Fruit fly (Drosophila melanogaster): Measurements from ENCODE around the gene LIMK1.
A peak's percentile ranks its signal among the peaks of the same experiment; 100 is the strongest.

Gene LIMK1

dm6 chrX:12595610-12596336 is 3.8 kb upstream of the LIMK1 start, which contains the start of the genes CG1824 and Sec16 (continued):
- no peak for TF ChIP-seq dac (GFP tag; optimal IDR thresholded peaks at IDR 0.05)
- TF ChIP-seq CG32006 (GFP tag; optimal IDR thresholded peaks at IDR 0.05): peak; percentile 47
- no peak for TF ChIP-seq CG8119 (GFP tag; IDR thresholded peaks at IDR 0.05)
- no peak for TF ChIP-seq CG6854 (GFP tag; optimal IDR thresholded peaks at IDR 0.05)
- peak; percentile 2 for TF ChIP-seq CG3919 (GFP tag; optimal IDR thresholded peaks at IDR 0.05)
- TF ChIP-seq CG9139 (GFP tag; optimal IDR thresholded peaks at IDR 0.05): no peak
- TF ChIP-seq CG15336 (GFP tag; IDR thresholded peaks at IDR 0.05): no peak
- peak; percentile 41 for TF ChIP-seq CG31627 (GFP tag; optimal IDR thresholded peaks at IDR 0.05)
- TF ChIP-seq fd59A (GFP tag; optimal IDR thresholded peaks at IDR 0.05): peak; percentile 2
- no peak for TF ChIP-seq spab (GFP tag; optimal IDR thresholded peaks at IDR 0.05)
- TF ChIP-seq CG1621 (tag; optimal IDR thresholded peaks at IDR 0.05): no peak
- TF ChIP-seq CG3032 (tag; optimal IDR thresholded peaks at IDR 0.05): peak; percentile 54
- TF ChIP-seq CG11902 (GFP tag; optimal IDR thresholded peaks at IDR 0.05): peak; percentile 18
- peak; percentile 36 for TF ChIP-seq Hr39 (GFP tag; optimal IDR thresholded peaks at IDR 0.05)
- no peak for TF ChIP-seq CG6792 (GFP tag; optimal IDR thresholded peaks at IDR 0.05)
- no peak for TF ChIP-seq CG11762 (GFP tag; optimal IDR thresholded peaks at IDR 0.05; ENCODE audit: insufficient read depth)
- peak; percentile 36 for TF ChIP-seq Sox15 (GFP tag; optimal IDR thresholded peaks at IDR 0.05)
- peak; percentile 5 for TF ChIP-seq Smox (GFP tag; optimal IDR thresholded peaks at IDR 0.05)
- TF ChIP-seq CG6163 (GFP tag; IDR thresholded peaks at IDR 0.05): no peak
- peak; percentile 48 for TF ChIP-seq Eip78C (GFP tag)
- no peak for TF ChIP-seq CG4318 (GFP tag; optimal IDR thresholded peaks at IDR 0.05)
- peak; percentile 52 for TF ChIP-seq acj6 (GFP tag; optimal IDR thresholded peaks at IDR 0.05)
- TF ChIP-seq Met (GFP tag; optimal IDR thresholded peaks at IDR 0.05): peak; percentile 1
- TF ChIP-seq net (GFP tag; optimal IDR thresholded peaks at IDR 0.05): peak; percentile 7
- no peak for TF ChIP-seq Sox14 (GFP tag; optimal IDR thresholded peaks at IDR 0.05)
- TF ChIP-seq CG7368 (GFP tag; optimal IDR thresholded peaks at IDR 0.05): peak; percentile 7
- peak; percentile 23 for TF ChIP-seq CG6808 (GFP tag; optimal IDR thresholded peaks at IDR 0.05)

dm6 chrX:12595100-12595609 is 3.2 kb upstream of the LIMK1 start:
- no peak for TF ChIP-seq acj6 (GFP tag; optimal IDR thresholded peaks at IDR 0.05)
- TF ChIP-seq vri (GFP tag; optimal IDR thresholded peaks at IDR 0.05): peak; percentile 97

DNA sequence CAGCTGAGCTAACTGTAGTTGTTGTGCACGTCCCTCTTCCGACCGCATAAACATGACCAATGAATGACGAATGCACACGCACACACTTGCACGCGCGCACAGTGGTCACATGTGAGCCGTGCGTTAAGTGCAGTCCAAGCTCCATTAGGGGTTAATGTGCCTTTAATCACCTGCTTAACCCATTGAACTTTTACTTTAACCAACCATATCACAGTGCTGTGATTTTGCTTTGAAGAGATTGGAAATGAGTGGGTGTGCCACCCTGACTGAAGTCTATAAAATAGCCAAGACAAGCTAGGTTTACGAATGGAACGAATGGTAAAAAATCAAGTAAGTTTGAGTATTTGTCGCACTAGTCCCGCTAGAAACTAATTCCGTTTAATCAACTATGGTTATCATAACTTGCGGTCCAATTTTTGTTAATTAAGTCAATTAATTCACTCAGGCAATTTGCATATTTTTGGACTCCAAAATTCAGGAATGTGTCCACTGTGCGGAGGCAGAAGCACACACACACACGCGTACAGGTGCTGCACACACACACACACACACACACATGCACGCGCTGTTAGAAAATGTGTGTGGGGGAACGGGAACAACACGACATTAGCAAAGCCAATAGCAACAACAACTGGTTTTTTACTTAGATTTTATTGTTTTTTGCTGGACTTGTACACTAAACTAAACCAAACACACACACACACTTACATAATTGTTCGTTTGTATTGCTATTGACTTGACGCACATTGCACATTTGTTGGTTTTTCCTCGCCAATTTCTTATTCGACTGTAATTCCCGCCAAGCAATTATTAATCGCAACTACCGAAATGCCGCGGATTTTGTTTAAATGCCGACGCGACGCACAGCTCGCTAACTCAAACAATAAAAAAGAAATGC is 521 bp downstream of the LIMK1 start:
- TF ChIP-seq CG11762 (GFP tag; optimal IDR thresholded peaks at IDR 0.05; ENCODE audit: insufficient read depth): peak; percentile 67
- 0 out of 3 replicates have a peak, but pooled peaks have one; percentile 6 for TF ChIP-seq CG6163 (GFP tag; IDR thresholded peaks at IDR 0.05)
- peak; percentile 80 for TF ChIP-seq CG6808 (GFP tag; optimal IDR thresholded peaks at IDR 0.05)
- TF ChIP-seq fd85E (GFP tag; optimal IDR thresholded peaks at IDR 0.05): peak; percentile 26
- peak; percentile 38 for TF ChIP-seq Blimp-1 (GFP tag; optimal IDR thresholded peaks at IDR 0.05)
- peak; percentile 90 for TF ChIP-seq svp (GFP tag)
- peak; percentile 80 for TF ChIP-seq Hr39 (GFP tag; optimal IDR thresholded peaks at IDR 0.05)
- peak; percentile 16; the same call in 1 of the 2 replicates for TF ChIP-seq CG11294 (GFP tag; IDR thresholded peaks at IDR 0.05)
- peak; percentile 59 for TF ChIP-seq fd59A (GFP tag; optimal IDR thresholded peaks at IDR 0.05)
- TF ChIP-seq spab (GFP tag; optimal IDR thresholded peaks at IDR 0.05): peak; percentile 61
- TF ChIP-seq dsx (GFP tag; optimal IDR thresholded peaks at IDR 0.05; ENCODE audit: poor library complexity, severe bottlenecking): peak; percentile 37
- TF ChIP-seq CG15336 (GFP tag; IDR thresholded peaks at IDR 0.05): peak; percentile 54
- TF ChIP-seq Eip78C (GFP tag): peak; percentile 91
- TF ChIP-seq CG8319 (GFP tag; optimal IDR thresholded peaks at IDR 0.05): peak; percentile 65
- TF ChIP-seq Eip75B (GFP tag; optimal IDR thresholded peaks at IDR 0.05): peak; percentile 72
- TF ChIP-seq CG32006 (GFP tag; optimal IDR thresholded peaks at IDR 0.05): peak; percentile 90
- TF ChIP-seq Smox (GFP tag; optimal IDR thresholded peaks at IDR 0.05): peak; percentile 79
- peak; percentile 58 for TF ChIP-seq fkh (GFP tag; optimal IDR thresholded peaks at IDR 0.05)
- TF ChIP-seq Gug (GFP tag; IDR thresholded peaks at IDR 0.05): no peak
- peak; percentile 42; the same call in 1 of the 3 replicates for TF ChIP-seq eg (GFP tag; IDR thresholded peaks at IDR 0.05)
- peak; percentile 85 for TF ChIP-seq esn (GFP tag; optimal IDR thresholded peaks at IDR 0.05)
- peak; percentile 66 for TF ChIP-seq Sox15 (GFP tag; optimal IDR thresholded peaks at IDR 0.05)
- TF ChIP-seq CG16779 (tag; optimal IDR thresholded peaks at IDR 0.05): peak; percentile 43
- peak; percentile 51 for TF ChIP-seq Ets96B (tag; optimal IDR thresholded peaks at IDR 0.05)
- peak; percentile 19 to 76 for TF ChIP-seq ss (GFP tag; optimal IDR thresholded peaks at IDR 0.05)
- TF ChIP-seq CG10631 (GFP tag; optimal IDR thresholded peaks at IDR 0.05): peak; percentile 74

Data from whole organism, prepupa.